Worm (Caenorhabditis elegans): ENCODE measurements around the gene gpx-7.

The gpx-7 gene

DNA sequence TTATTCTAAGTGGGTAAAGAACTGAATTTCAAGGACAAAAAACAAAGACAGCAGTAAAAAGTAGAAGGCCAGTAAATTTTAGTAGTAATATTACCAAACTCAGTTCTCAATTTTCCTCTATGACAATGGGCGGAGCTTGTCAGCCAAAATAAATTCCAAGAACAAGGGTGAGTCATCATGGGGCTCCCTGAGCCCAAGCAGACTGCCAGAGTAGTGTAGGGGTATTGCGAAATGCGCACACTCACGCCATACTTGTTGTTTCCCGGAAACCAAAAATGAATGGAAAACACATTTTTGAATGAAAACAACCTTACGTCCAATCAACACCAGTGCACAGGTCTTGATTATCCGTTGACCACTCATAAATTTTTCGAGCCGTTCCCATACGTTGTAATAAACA lies 7.8 kb downstream of the gpx-7 start:
- no peak for TF ChIP-seq ama-1 (optimal IDR thresholded peaks at IDR 0.05)
- TF ChIP-seq pes-1 (GFP tag; IDR thresholded peaks at IDR 0.05), result no peak
- no peak for TF ChIP-seq B0310.2 (tag; optimal IDR thresholded peaks at IDR 0.05)
- TF ChIP-seq hmbx-1 (tag; optimal IDR thresholded peaks at IDR 0.05), result no peak
- TF ChIP-seq ceh-13 (GFP tag; optimal IDR thresholded peaks at IDR 0.05), result no peak
- TF ChIP-seq hnd-1 (tag; optimal IDR thresholded peaks at IDR 0.05), result no peak
- no peak for TF ChIP-seq aly-1 (tag; optimal IDR thresholded peaks at IDR 0.05)
- no peak for TF ChIP-seq hmg-4 (GFP tag; optimal IDR thresholded peaks at IDR 0.05)
- no peak for TF ChIP-seq F13C5.2 (tag; optimal IDR thresholded peaks at IDR 0.05)
- no peak for TF ChIP-seq flt-1 (GFP tag; IDR thresholded peaks at IDR 0.05)
- TF ChIP-seq tbx-37 (GFP tag; conservative IDR thresholded peaks at IDR 0.05), result no peak
- no peak for TF ChIP-seq scrt-1 (GFP tag; IDR thresholded peaks at IDR 0.05)
- TF ChIP-seq tbx-11 (GFP tag; IDR thresholded peaks at IDR 0.05), result no peak
- no peak for TF ChIP-seq ets-7 (tag; optimal IDR thresholded peaks at IDR 0.05)
- TF ChIP-seq tra-4 (tag; optimal IDR thresholded peaks at IDR 0.05), result no peak

DNA sequence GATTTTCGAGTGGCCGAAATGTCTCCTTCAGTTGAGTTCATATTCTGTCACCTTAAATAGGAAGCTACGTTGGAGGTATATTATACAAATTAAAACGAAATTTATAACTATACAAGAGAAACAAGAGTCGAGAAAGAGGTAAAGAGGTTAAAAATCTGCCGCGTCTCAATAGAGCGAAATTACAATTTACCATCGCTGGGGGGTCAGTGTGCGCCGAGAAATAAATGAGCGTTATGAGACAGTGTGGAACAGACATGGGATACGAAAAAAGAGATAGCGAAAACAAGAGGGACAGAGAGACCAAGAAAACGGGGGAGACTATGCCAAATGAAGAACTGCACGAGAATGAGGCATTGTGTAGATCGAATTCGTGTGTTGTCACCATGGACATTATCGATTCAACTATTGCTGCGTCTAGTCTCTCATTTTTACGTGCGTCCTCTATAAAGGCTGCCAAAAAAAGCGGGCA lies 11.7 kb downstream of the gpx-7 start, which contains the start of gene ZK154.5:
Gene ZK154.5, minus strand, starts transcription at position 51 of the 469 bp plus-strand sequence.
- peak; percentile 14 for TF ChIP-seq F13C5.2 (tag; optimal IDR thresholded peaks at IDR 0.05)
- no peak for TF ChIP-seq ets-7 (tag; optimal IDR thresholded peaks at IDR 0.05)
- no peak for TF ChIP-seq tra-4 (tag; optimal IDR thresholded peaks at IDR 0.05)
- TF ChIP-seq flt-1 (GFP tag; IDR thresholded peaks at IDR 0.05), result no peak
- TF ChIP-seq hmg-4 (GFP tag; optimal IDR thresholded peaks at IDR 0.05), result peak; percentile 57

- TF ChIP-seq hmg-4 (GFP tag; optimal IDR thresholded peaks at IDR 0.05) (peak; percentile 15), pes-1 (GFP tag; IDR thresholded peaks at IDR 0.05) (no peak)
These were observed 17.2 kb downstream of the gpx-7 start, which contains the start of gene ZK154.4 for ce11 chrX:7782389-7782788. ZK154.4 (minus strand) TSS chrX:7782415.

DNA sequence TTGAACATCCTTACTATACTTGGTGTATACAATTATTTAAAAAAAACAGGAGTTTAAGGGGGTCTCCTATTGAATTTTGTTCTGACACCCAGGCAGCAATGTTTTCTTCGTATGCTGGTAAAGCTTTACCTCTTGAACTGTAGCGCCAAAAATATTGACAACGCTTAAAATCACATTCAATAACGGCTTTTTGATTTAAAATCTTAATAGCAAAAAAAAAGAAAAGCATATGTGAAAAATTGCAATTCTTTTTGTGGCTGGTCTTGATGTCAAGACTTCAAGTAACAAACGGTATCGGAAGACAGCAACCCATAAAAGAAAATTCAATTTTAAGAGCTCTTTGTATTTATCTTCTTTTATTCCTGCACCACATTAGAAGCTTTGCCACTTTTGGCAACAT lies 17.8 kb downstream of the gpx-7 start:
- TF ChIP-seq pes-1 (GFP tag; IDR thresholded peaks at IDR 0.05) (no peak), F13C5.2 (tag; optimal IDR thresholded peaks at IDR 0.05) (no peak), ets-7 (tag; optimal IDR thresholded peaks at IDR 0.05) (no peak), tbx-11 (GFP tag; IDR thresholded peaks at IDR 0.05) (no peak), scrt-1 (GFP tag; IDR thresholded peaks at IDR 0.05) (no peak), flt-1 (GFP tag; IDR thresholded peaks at IDR 0.05) (no peak), hmg-4 (GFP tag; optimal IDR thresholded peaks at IDR 0.05) (no peak), hnd-1 (tag; optimal IDR thresholded peaks at IDR 0.05) (no peak), ceh-36 (tag; optimal IDR thresholded peaks at IDR 0.05) (no peak), tbx-37 (GFP tag; conservative IDR thresholded peaks at IDR 0.05) (no peak), tra-4 (tag; optimal IDR thresholded peaks at IDR 0.05) (no peak), hmbx-1 (tag; optimal IDR thresholded peaks at IDR 0.05) (no peak), ama-1 (optimal IDR thresholded peaks at IDR 0.05) (no peak), ceh-13 (GFP tag; optimal IDR thresholded peaks at IDR 0.05) (no peak), B0310.2 (tag; optimal IDR thresholded peaks at IDR 0.05) (no peak), aly-1 (tag; optimal IDR thresholded peaks at IDR 0.05) (no peak), sea-1 (GFP tag; conservative IDR thresholded peaks at IDR 0.05) (no peak)

DNA sequence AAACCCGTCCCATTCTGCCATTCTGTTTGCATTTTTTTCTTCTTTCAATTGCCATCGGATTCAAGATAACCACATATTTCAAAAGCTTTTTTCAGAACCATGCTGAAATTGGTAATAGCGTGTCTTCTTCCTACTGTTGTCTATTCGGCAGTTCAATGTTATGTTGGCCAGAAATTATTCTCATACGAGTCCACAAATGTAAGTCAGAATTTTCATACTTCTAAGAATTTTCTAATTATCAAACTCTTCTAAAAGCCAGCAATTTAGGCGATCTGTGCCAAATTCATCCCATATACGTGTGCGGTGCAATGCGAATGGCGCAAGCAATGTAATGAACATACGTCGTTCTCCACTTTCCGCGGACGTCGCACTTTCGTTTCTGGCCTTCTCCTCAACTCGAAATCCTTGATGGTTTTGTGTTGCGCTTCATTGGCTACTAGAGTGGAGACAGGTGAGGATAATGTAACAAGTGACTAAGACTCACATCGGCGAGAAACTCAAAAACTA lies 20.0 kb downstream of the gpx-7 start, which contains the start of gene ZK154.1:
Gene ZK154.1, plus strand, starts transcription at position 51 of the 507 bp plus-strand sequence.
- TF ChIP-seq B0310.2 (tag; optimal IDR thresholded peaks at IDR 0.05), result no peak
- no peak for TF ChIP-seq tra-4 (tag; optimal IDR thresholded peaks at IDR 0.05)
- TF ChIP-seq pes-1 (GFP tag; IDR thresholded peaks at IDR 0.05), result no peak
- no peak for TF ChIP-seq ceh-36 (tag; optimal IDR thresholded peaks at IDR 0.05)
- TF ChIP-seq scrt-1 (GFP tag; IDR thresholded peaks at IDR 0.05), result no peak
- TF ChIP-seq sea-1 (GFP tag; conservative IDR thresholded peaks at IDR 0.05), result no peak
- no peak for TF ChIP-seq tbx-37 (GFP tag; conservative IDR thresholded peaks at IDR 0.05)
- no peak for TF ChIP-seq F13C5.2 (tag; optimal IDR thresholded peaks at IDR 0.05)
- no peak for TF ChIP-seq ama-1 (optimal IDR thresholded peaks at IDR 0.05)
- no peak for TF ChIP-seq hmg-4 (GFP tag; optimal IDR thresholded peaks at IDR 0.05)
- TF ChIP-seq hnd-1 (tag; optimal IDR thresholded peaks at IDR 0.05), result no peak
- TF ChIP-seq flt-1 (GFP tag; IDR thresholded peaks at IDR 0.05), result no peak
- no peak for TF ChIP-seq hmbx-1 (tag; optimal IDR thresholded peaks at IDR 0.05)
- no peak for TF ChIP-seq tbx-11 (GFP tag; IDR thresholded peaks at IDR 0.05)

DNA sequence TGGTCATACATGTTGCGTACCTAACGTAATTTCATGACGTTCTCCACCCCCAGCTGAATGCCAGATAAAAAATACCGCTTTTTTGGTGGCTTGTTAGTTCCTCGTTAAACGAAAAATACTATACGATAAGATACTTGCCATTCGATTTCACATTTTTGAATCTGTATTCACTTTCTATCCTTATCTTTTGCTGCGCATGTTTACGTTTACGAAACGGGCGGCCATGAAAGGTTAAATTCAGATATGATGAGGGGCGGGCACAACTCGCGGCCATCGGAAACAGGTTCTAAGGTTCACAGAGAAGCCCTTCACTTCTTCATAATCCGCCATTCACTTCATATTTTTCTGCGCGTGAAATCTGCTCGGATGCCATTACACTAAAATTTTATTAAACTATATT lies 20.8 kb downstream of the gpx-7 start:
- TF ChIP-seq scrt-1 (GFP tag; IDR thresholded peaks at IDR 0.05), result no peak
- no peak for TF ChIP-seq sea-1 (GFP tag; conservative IDR thresholded peaks at IDR 0.05)
- TF ChIP-seq flt-1 (GFP tag; IDR thresholded peaks at IDR 0.05), result no peak
- TF ChIP-seq hnd-1 (tag; optimal IDR thresholded peaks at IDR 0.05), result no peak
- TF ChIP-seq tra-4 (tag; optimal IDR thresholded peaks at IDR 0.05), result no peak
- no peak for TF ChIP-seq B0310.2 (tag; optimal IDR thresholded peaks at IDR 0.05)

ce11 chrX:7776509-7777001 lies 23.0 kb downstream of the gpx-7 start, which contains the start of gene mec-7:
mec-7 (minus strand) TSS chrX:7776689.
- TF ChIP-seq tra-4 (tag; optimal IDR thresholded peaks at IDR 0.05), result no peak
- TF ChIP-seq tbx-37 (GFP tag; conservative IDR thresholded peaks at IDR 0.05), result no peak
- no peak for TF ChIP-seq ceh-36 (tag; optimal IDR thresholded peaks at IDR 0.05)
- no peak for TF ChIP-seq ama-1 (optimal IDR thresholded peaks at IDR 0.05)
- TF ChIP-seq F13C5.2 (tag; optimal IDR thresholded peaks at IDR 0.05), result no peak
- no peak for TF ChIP-seq tbx-11 (GFP tag; IDR thresholded peaks at IDR 0.05)
- no peak for TF ChIP-seq sea-1 (GFP tag; conservative IDR thresholded peaks at IDR 0.05)
- no peak for TF ChIP-seq B0310.2 (tag; optimal IDR thresholded peaks at IDR 0.05)
- no peak for TF ChIP-seq aly-1 (tag; optimal IDR thresholded peaks at IDR 0.05)
- TF ChIP-seq hmg-4 (GFP tag; optimal IDR thresholded peaks at IDR 0.05), result no peak
- TF ChIP-seq flt-1 (GFP tag; IDR thresholded peaks at IDR 0.05), result no peak
- no peak for TF ChIP-seq hmbx-1 (tag; optimal IDR thresholded peaks at IDR 0.05)
- no peak for TF ChIP-seq scrt-1 (GFP tag; IDR thresholded peaks at IDR 0.05)

Measured in whole organism, early embryonic.